Worm (Caenorhabditis elegans): ENCODE data around the gene C30G7.3.

DNA sequence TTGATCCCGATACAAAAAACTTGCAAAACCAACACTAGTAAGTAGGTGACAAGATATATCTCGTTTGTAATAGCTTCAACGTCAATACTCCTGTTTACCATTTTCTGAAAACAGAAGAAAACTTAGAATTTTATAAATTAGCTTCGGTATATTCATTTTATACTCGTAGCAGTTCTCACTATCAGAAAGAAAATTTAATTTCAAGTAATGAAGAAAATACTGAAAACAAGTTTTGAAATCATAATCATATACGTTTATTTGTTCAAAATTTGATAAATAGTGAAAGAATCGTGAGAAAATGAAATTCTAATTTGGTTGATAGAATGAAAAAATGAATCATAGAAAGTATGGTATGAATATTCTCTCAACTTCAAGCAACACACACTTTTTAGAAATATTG lies 9.1 kb upstream of the C30G7.3 start, which contains the start of gene C30G7.5:
- TF ChIP-seq flt-1 (GFP tag; IDR thresholded peaks at IDR 0.05) (no peak), ref-1 (GFP tag; conservative IDR thresholded peaks at IDR 0.05) (no peak), cog-1 (tag; optimal IDR thresholded peaks at IDR 0.05) (no peak), med-1 (GFP tag; optimal IDR thresholded peaks at IDR 0.05; ENCODE audit: insufficient read depth) (no peak), ztf-29 (GFP tag; IDR thresholded peaks at IDR 0.05) (no peak), ztf-23 (GFP tag; IDR thresholded peaks at IDR 0.05) (no peak), T22C8.4 (GFP tag; IDR thresholded peaks at IDR 0.05) (no peak), klf-2 (GFP tag; conservative IDR thresholded peaks at IDR 0.05) (no peak)
